Worm (Caenorhabditis elegans) whole organism, L2 larva: ENCODE measurements around the gene F38G1.3.

Source experiments
- C34F6.9 ChIP-seq: fragments of 150-350 bp; optimal IDR thresholded peaks from 2 replicates; lab custom pipeline; 2014; ENCODE audit warnings: missing biosample characterization, missing genetic modification characterization
- F13H6.1 ChIP-seq: sonication (generic microtip); optimal IDR thresholded peaks from 2 replicates; lab custom pipeline; 2016; ENCODE audit warnings: missing genetic modification characterization, missing compliant biosample characterization
- R02D3.7 ChIP-seq: fragments of 150-350 bp; optimal IDR thresholded peaks from 2 replicates; lab custom pipeline; 2014; ENCODE audit warnings: missing biosample characterization, missing genetic modification characterization
- Y55F3AM.14 ChIP-seq: fragments of 200-800 bp; sonication (Bioruptor generic); optimal IDR thresholded peaks from 2 replicates; lab custom pipeline; 2018; ENCODE audit warnings: mild to moderate bottlenecking, missing genetic modification characterization, missing compliant biosample characterization
- ZK546.5 ChIP-seq: sonication (generic microtip); optimal IDR thresholded peaks from 2 replicates; lab custom pipeline; 2017; ENCODE audit warnings: missing biosample characterization, missing genetic modification characterization
- alr-1 ChIP-seq: fragments of 150-350 bp; optimal IDR thresholded peaks from 2 replicates; lab custom pipeline; 2014; ENCODE audit warnings: missing biosample characterization, missing genetic modification characterization
- aly-2 ChIP-seq: fragments of 150-350 bp; optimal IDR thresholded peaks from 2 replicates; lab custom pipeline; 2014; ENCODE audit warnings: missing biosample characterization, missing genetic modification characterization
- ama-1 ChIP-seq: fragments of 150-350 bp; optimal IDR thresholded peaks from 2 replicates; lab custom pipeline; 2018; ENCODE audit warnings: inconsistent platforms
- blmp-1 ChIP-seq: sonication (generic microtip); optimal IDR thresholded peaks from 2 replicates; lab custom pipeline; 2017; ENCODE audit warnings: missing genetic modification characterization, mild to moderate bottlenecking, missing compliant biosample characterization, antibody characterized with exemption, moderate library complexity; ENCODE audit not compliant: insufficient read depth
- ceh-16 ChIP-seq: fragments of 150-350 bp; optimal IDR thresholded peaks from 2 replicates; lab custom pipeline; 2014; ENCODE audit warnings: missing biosample characterization, missing genetic modification characterization
- ceh-82 ChIP-seq: fragments of 150-350 bp; optimal IDR thresholded peaks from 2 replicates; lab custom pipeline; 2014; ENCODE audit warnings: missing biosample characterization, missing genetic modification characterization
- crh-2 ChIP-seq: sonication (generic microtip); optimal IDR thresholded peaks from 2 replicates; lab custom pipeline; 2017; ENCODE audit warnings: missing biosample characterization, missing genetic modification characterization
- dmd-4 ChIP-seq: sonication (generic microtip); optimal IDR thresholded peaks from 2 replicates; lab custom pipeline; 2017; ENCODE audit warnings: missing biosample characterization, missing genetic modification characterization
- egl-27 ChIP-seq: sonication (generic microtip); optimal IDR thresholded peaks from 3 replicates; lab custom pipeline; 2017; ENCODE audit warnings: missing biosample characterization, missing genetic modification reagents, missing genetic modification characterization
- elt-1 ChIP-seq: fragments of 150-350 bp; optimal IDR thresholded peaks from 2 replicates; lab custom pipeline; 2014; ENCODE audit warnings: missing biosample characterization, missing genetic modification characterization
- elt-3 ChIP-seq: sonication (generic microtip); optimal IDR thresholded peaks from 2 replicates; lab custom pipeline; 2017; ENCODE audit warnings: missing biosample characterization, missing genetic modification characterization
- fos-1 ChIP-seq: fragments of 150-350 bp; optimal IDR thresholded peaks from 2 replicates; lab custom pipeline; 2014; ENCODE audit warnings: missing biosample characterization, missing genetic modification characterization
- gmeb-1 ChIP-seq: fragments of 150-350 bp; optimal IDR thresholded peaks from 2 replicates; lab custom pipeline; 2014; ENCODE audit warnings: missing biosample characterization, missing genetic modification characterization
- lin-11 ChIP-seq: fragments of 150-350 bp; sonication (generic microtip); optimal IDR thresholded peaks from 2 replicates; lab custom pipeline; 2014; ENCODE audit warnings: missing biosample characterization, missing genetic modification characterization, inconsistent platforms, mixed read lengths
- lin-13 ChIP-seq: fragments of 150-350 bp; optimal IDR thresholded peaks from 2 replicates; lab custom pipeline; 2014; ENCODE audit warnings: missing biosample characterization, missing genetic modification reagents, missing genetic modification characterization
- lin-39 ChIP-seq: fragments of 150-350 bp; optimal IDR thresholded peaks from 2 replicates; lab custom pipeline; 2014; ENCODE audit warnings: missing biosample characterization, missing genetic modification reagents, missing genetic modification characterization
- lsy-2 ChIP-seq, 2 experiments: fragments of 150-350 bp in 1 of 2; sonication (generic microtip) in 1 of 2; optimal IDR thresholded peaks; 2 replicates each; lab custom pipeline; 2014 to 2017; ENCODE audit warnings: missing biosample characterization in 2 of 2, missing genetic modification characterization in 2 of 2
- mab-5 ChIP-seq: fragments of 150-350 bp; optimal IDR thresholded peaks from 2 replicates; lab custom pipeline; 2014; ENCODE audit warnings: missing biosample characterization, missing genetic modification characterization
- mbf-1 ChIP-seq: sonication (generic microtip); optimal IDR thresholded peaks from 2 replicates; lab custom pipeline; 2017; ENCODE audit warnings: missing biosample characterization, missing genetic modification characterization
- mdl-1 ChIP-seq, 2 experiments: fragments of 150-350 bp in 1 of 2; sonication (generic microtip) in 1 of 2; optimal IDR thresholded peaks; 2 replicates each; lab custom pipeline; 2017; ENCODE audit warnings: missing biosample characterization in 2 of 2, missing genetic modification characterization in 2 of 2
- nhr-10 ChIP-seq: sonication (generic microtip); optimal IDR thresholded peaks from 2 replicates; lab custom pipeline; 2017; ENCODE audit warnings: missing biosample characterization, missing genetic modification characterization
- nhr-11 ChIP-seq: fragments of 150-350 bp; optimal IDR thresholded peaks from 2 replicates; lab custom pipeline; 2014; ENCODE audit warnings: missing biosample characterization, missing genetic modification characterization
- nhr-12 ChIP-seq: fragments of 150-350 bp; optimal IDR thresholded peaks from 2 replicates; lab custom pipeline; 2014; ENCODE audit warnings: missing biosample characterization, missing genetic modification characterization
- nhr-129 ChIP-seq: fragments of 150-350 bp; optimal IDR thresholded peaks from 2 replicates; lab custom pipeline; 2014; ENCODE audit warnings: missing biosample characterization, missing genetic modification characterization
- nhr-21 ChIP-seq: fragments of 150-350 bp; optimal IDR thresholded peaks from 2 replicates; lab custom pipeline; 2014; ENCODE audit warnings: missing biosample characterization, missing genetic modification characterization
- nhr-23 ChIP-seq: fragments of 150-350 bp; optimal IDR thresholded peaks from 2 replicates; lab custom pipeline; 2014; ENCODE audit warnings: missing biosample characterization, missing genetic modification reagents, missing genetic modification characterization
- nhr-237 ChIP-seq: fragments of 150-350 bp; optimal IDR thresholded peaks from 2 replicates; lab custom pipeline; 2014; ENCODE audit warnings: missing biosample characterization, missing genetic modification characterization
- nhr-25 ChIP-seq: fragments of 150-350 bp; sonication (generic microtip); optimal IDR thresholded peaks from 3 replicates; lab custom pipeline; 2014; ENCODE audit warnings: missing biosample characterization, missing genetic modification characterization
- nhr-6 ChIP-seq: fragments of 150-350 bp; optimal IDR thresholded peaks from 2 replicates; lab custom pipeline; 2014; ENCODE audit warnings: missing biosample characterization, missing genetic modification characterization
- nhr-77 ChIP-seq: fragments of 150-350 bp; optimal IDR thresholded peaks from 2 replicates; lab custom pipeline; 2014; ENCODE audit warnings: missing biosample characterization, missing genetic modification characterization
- peb-1 ChIP-seq: fragments of 150-350 bp; optimal IDR thresholded peaks from 2 replicates; lab custom pipeline; 2014; ENCODE audit warnings: missing biosample characterization, missing genetic modification characterization
- sem-4 ChIP-seq: fragments of 150-350 bp; optimal IDR thresholded peaks from 2 replicates; lab custom pipeline; 2014; ENCODE audit warnings: missing biosample characterization, missing genetic modification reagents, missing genetic modification characterization
- skn-1 ChIP-seq: sonication (generic microtip); optimal IDR thresholded peaks from 2 replicates; lab custom pipeline; 2017; ENCODE audit warnings: missing biosample characterization, missing genetic modification characterization
- sma-3 ChIP-seq: sonication (generic microtip); optimal IDR thresholded peaks from 2 replicates; lab custom pipeline; 2016; ENCODE audit warnings: missing genetic modification reagents, missing genetic modification characterization, missing compliant biosample characterization
- sma-9 ChIP-seq, 2 experiments: fragments of 150-350 bp in 1 of 2; sonication (generic microtip) in 1 of 2; optimal IDR thresholded peaks; 2 replicates each; lab custom pipeline; 2014 to 2016; ENCODE audit warnings: missing genetic modification characterization in 2 of 2, mild to moderate bottlenecking in 1 of 2, missing biosample characterization in 1 of 2, missing compliant biosample characterization in 1 of 2, missing genetic modification reagents in 1 of 2, moderate library complexity in 1 of 2
- snpc-4 ChIP-seq: fragments of 150-350 bp; optimal IDR thresholded peaks from 2 replicates; lab custom pipeline; 2014; ENCODE audit warnings: missing biosample characterization, missing genetic modification characterization
- unc-39 ChIP-seq: fragments of 150-350 bp; optimal IDR thresholded peaks from 2 replicates; lab custom pipeline; 2014; ENCODE audit warnings: missing biosample characterization, missing genetic modification characterization
- unc-55 ChIP-seq: fragments of 150-350 bp; sonication (generic microtip); optimal IDR thresholded peaks from 3 replicates; lab custom pipeline; 2014; ENCODE audit warnings: missing biosample characterization, missing genetic modification reagents, missing genetic modification characterization
- zag-1 ChIP-seq: fragments of 150-350 bp; optimal IDR thresholded peaks from 2 replicates; lab custom pipeline; 2014; ENCODE audit warnings: missing biosample characterization, missing genetic modification characterization
- ztf-1 ChIP-seq: fragments of 200-800 bp; sonication (Bioruptor generic); conservative IDR thresholded peaks from 2 replicates; pipeline ENCODE4 v1.3.6; 2022; ENCODE audit warnings: missing genetic modification characterization, missing compliant biosample characterization
- ztf-11 ChIP-seq: sonication (generic microtip); optimal IDR thresholded peaks from 2 replicates; lab custom pipeline; 2017; ENCODE audit warnings: missing biosample characterization, missing genetic modification characterization
- ztf-4 ChIP-seq: fragments of 150-350 bp; optimal IDR thresholded peaks from 2 replicates; lab custom pipeline; 2014; ENCODE audit warnings: missing biosample characterization, missing genetic modification characterization

The F38G1.3 gene

ce11 chrX:481150-481549 lies 4.8 kb downstream of the F38G1.3 start, which contains the start of gene che-2:
TSS of gene che-2 (plus strand) at chrX:481450.
- TF ChIP-seq fos-1 (tag; lab: Kevin White, UChicago) = no peak
- no peak for TF ChIP-seq skn-1
- no peak for TF ChIP-seq mab-5 (tag; lab: Kevin White, UChicago)
- TF ChIP-seq crh-2 = no peak
- TF ChIP-seq nhr-129 (tag; lab: Kevin White, UChicago) = no peak
- TF ChIP-seq ceh-16 (tag; lab: Kevin White, UChicago) = no peak
- no peak for TF ChIP-seq ztf-4 (tag; lab: Kevin White, UChicago)
- no peak for TF ChIP-seq unc-55 (GFP tag; lab: Kevin White, UChicago)
- TF ChIP-seq mdl-1 (tag; optimal IDR thresholded peaks at IDR 0.05; lab: Kevin White, UChicago) = no peak
- TF ChIP-seq nhr-77 = no peak

- TF ChIP-seq elt-3 (tag; lab: Kevin White, UChicago) (no peak), ZK546.5 (tag; lab: Kevin White, UChicago) (no peak), nhr-77 (no peak), lin-39 (tag; lab: Kevin White, UChicago) (no peak), elt-1 (no peak), snpc-4 (tag; lab: Kevin White, UChicago) (no peak), ztf-1 (GFP tag; lab: Robert Waterston, UW) (no peak), Y55F3AM.14 (GFP tag; lab: Kevin White, UChicago) (no peak), ztf-11 (tag; lab: Kevin White, UChicago) (no peak)
Observed at ce11 chrX:487669-488068, 11.3 kb downstream of the F38G1.3 start.

- TF ChIP-seq nhr-12 (tag; lab: Kevin White, UChicago) = no peak
- TF ChIP-seq lin-13 (GFP tag; lab: Kevin White, UChicago) = peak; percentile 52
- no peak for TF ChIP-seq nhr-23 (tag; lab: Kevin White, UChicago)
- no peak for TF ChIP-seq nhr-10
- TF ChIP-seq ama-1 (lab: Kevin White, UChicago) = no peak
- TF ChIP-seq Y55F3AM.14 (GFP tag; lab: Kevin White, UChicago) = peak; percentile 59
- no peak for TF ChIP-seq aly-2 (tag; lab: Kevin White, UChicago)
- peak; percentile 56 for TF ChIP-seq F13H6.1 (tag; lab: Kevin White, UChicago)
- TF ChIP-seq gmeb-1 (tag; lab: Kevin White, UChicago) = peak; percentile 66
- no peak for TF ChIP-seq elt-1
- no peak for TF ChIP-seq unc-39 (tag; lab: Kevin White, UChicago)
- peak; percentile 34 for TF ChIP-seq nhr-25 (tag; lab: Kevin White, UChicago)
- TF ChIP-seq sem-4 = peak; percentile 16
- TF ChIP-seq lin-39 (tag; lab: Kevin White, UChicago) = no peak
- no peak for TF ChIP-seq blmp-1 (tag; lab: Kevin White, UChicago)
- TF ChIP-seq skn-1 = peak; percentile 56
- peak; percentile 75 for TF ChIP-seq fos-1 (tag; lab: Kevin White, UChicago)
- TF ChIP-seq nhr-237 (tag; lab: Kevin White, UChicago) = no peak
- peak in 1 of 2 experiments; percentile 42 for TF ChIP-seq mdl-1 (tag; optimal IDR thresholded peaks at IDR 0.05; lab: Kevin White, UChicago)
- no peak for TF ChIP-seq nhr-11
- peak; percentile 48 for TF ChIP-seq zag-1 (tag; lab: Kevin White, UChicago)
- TF ChIP-seq ztf-1 (GFP tag; lab: Robert Waterston, UW) = no peak
- no peak for TF ChIP-seq ztf-4 (tag; lab: Kevin White, UChicago)
- no peak for TF ChIP-seq R02D3.7 (tag; lab: Kevin White, UChicago)
- no peak for TF ChIP-seq elt-3 (tag; lab: Kevin White, UChicago)
- TF ChIP-seq snpc-4 (tag; lab: Kevin White, UChicago) = no peak
- TF ChIP-seq ceh-82 (tag; lab: Kevin White, UChicago) = no peak
- TF ChIP-seq C34F6.9 (tag; lab: Kevin White, UChicago) = peak; percentile 58
- peak; percentile 61 for TF ChIP-seq nhr-21 (tag; lab: Kevin White, UChicago)
- no peak for TF ChIP-seq nhr-77
- TF ChIP-seq mab-5 (tag; lab: Kevin White, UChicago) = no peak
- TF ChIP-seq unc-55 (GFP tag; lab: Kevin White, UChicago) = peak; percentile 66
- peak in 1 of 2 experiments; percentile 43 for TF ChIP-seq lsy-2 (tag; optimal IDR thresholded peaks at IDR 0.05; lab: Kevin White, UChicago)
- peak; percentile 1 for TF ChIP-seq dmd-4
- no peak for TF ChIP-seq ZK546.5 (tag; lab: Kevin White, UChicago)
- peak; percentile 49 for TF ChIP-seq egl-27 (tag; lab: Kevin White, UChicago)
- TF ChIP-seq mbf-1 (tag; lab: Kevin White, UChicago) = no peak
- TF ChIP-seq nhr-6 (tag; lab: Kevin White, UChicago) = peak; percentile 20
- no peak for TF ChIP-seq ztf-11 (tag; lab: Kevin White, UChicago)
- peak; percentile 47 for TF ChIP-seq lin-11 (tag; lab: Kevin White, UChicago)
- no peak for TF ChIP-seq peb-1 (tag; lab: Kevin White, UChicago)
- peak; percentile 71 for TF ChIP-seq crh-2
- no peak for TF ChIP-seq alr-1 (tag; lab: Kevin White, UChicago)
- TF ChIP-seq sma-9 (GFP tag; optimal IDR thresholded peaks at IDR 0.05; lab: Kevin White, UChicago) = peak; percentile 69
- no peak for TF ChIP-seq sma-9 (tag; optimal IDR thresholded peaks at IDR 0.05; lab: Kevin White, UChicago)
- peak; percentile 82 for TF ChIP-seq nhr-129 (tag; lab: Kevin White, UChicago)
- peak; percentile 74 for TF ChIP-seq sma-3
- TF ChIP-seq ceh-16 (tag; lab: Kevin White, UChicago) = no peak
Observed at ce11 chrX:489635-490105, 13.3 kb downstream of the F38G1.3 start, which contains the start of gene egl-17. TSS of gene egl-17 (plus strand) at chrX:489685.
